Fruit fly (Drosophila melanogaster): ENCODE data around the gene Afti.
A peak's percentile ranks its signal among the peaks of the same experiment; 100 is the strongest.

The Afti gene

DNA sequence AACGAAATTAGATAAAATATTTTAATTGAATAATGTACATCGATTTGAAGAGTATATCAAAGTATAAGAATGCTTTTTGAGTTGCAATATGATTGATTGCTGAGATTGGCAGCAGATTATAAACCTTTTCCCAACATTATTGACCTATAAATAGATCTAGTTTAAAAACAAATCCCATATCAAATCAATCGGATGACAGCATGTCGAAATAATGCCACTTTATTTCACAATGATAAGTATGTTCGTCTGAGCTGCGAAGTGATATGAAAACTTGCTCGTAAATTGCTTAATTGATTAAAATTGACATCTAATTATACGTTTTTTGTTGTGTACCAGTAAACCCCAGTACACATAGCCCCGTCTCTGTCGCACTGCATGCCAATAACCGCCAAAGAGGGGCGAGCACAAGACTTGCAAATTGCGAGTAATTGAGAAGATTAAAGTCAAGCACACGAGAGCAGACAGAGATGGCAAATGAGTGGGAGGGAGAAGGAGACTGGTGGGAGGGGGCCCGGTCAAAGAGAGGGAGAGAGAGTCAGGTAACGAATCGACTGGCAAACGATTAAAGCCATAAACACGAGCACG lies 43.4 kb downstream of the Afti start (continued):
- peak; percentile 23 for TF ChIP-seq pho (GFP tag; optimal IDR thresholded peaks at IDR 0.05)
- TF ChIP-seq CG17568 (GFP tag; optimal IDR thresholded peaks at IDR 0.05) = peak; percentile 32
- no peak for TF ChIP-seq Kr (GFP tag; optimal IDR thresholded peaks at IDR 0.05)
- TF ChIP-seq CG1602 (GFP tag; optimal IDR thresholded peaks at IDR 0.05) = no peak
- no peak for TF ChIP-seq CG13287 (GFP tag; IDR thresholded peaks at IDR 0.05; ENCODE audit: partially characterized antibody)

DNA sequence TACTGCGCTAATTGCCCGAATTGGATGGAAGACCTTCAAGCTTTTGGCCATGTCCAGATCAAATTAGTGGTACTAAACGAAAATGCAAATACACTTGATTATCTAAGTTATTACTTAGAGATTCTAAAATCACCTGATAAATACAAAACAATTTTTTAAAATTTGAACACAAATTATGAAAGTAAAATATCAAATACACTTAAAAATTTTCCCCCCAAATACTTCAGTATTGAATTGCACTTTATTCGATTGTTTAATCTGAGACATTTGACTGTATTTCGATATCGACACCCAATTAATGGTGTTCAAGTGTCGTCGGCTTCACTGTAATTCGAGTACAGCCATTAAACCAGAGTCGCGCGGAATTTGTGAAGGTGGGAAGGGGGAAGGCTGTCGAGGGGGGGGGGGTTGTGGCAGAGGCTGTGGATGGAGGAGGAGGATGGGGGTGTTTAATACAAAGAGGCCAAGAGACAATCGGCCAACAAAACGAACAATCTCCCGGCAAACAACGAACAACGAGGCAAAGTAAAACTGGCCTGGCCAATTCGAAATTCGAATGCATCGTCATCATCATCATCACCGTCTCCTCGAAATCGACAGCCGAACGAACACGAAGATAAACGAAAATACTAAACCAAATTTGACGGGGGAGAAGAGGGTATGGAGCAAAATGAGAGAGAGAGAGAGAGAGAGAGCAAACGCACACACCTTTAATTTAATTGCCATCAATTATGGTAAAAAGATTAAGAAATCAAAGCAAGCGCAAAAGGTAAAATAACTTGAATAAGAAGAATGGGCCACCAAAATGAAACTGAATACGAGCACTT lies 44.1 kb downstream of the Afti start:
- TF ChIP-seq ash1 (GFP tag; optimal IDR thresholded peaks at IDR 0.05) (no peak), gsb (GFP tag; IDR thresholded peaks at IDR 0.05) (no peak), CG11504 (tag; optimal IDR thresholded peaks at IDR 0.05) (no peak), CG7271 (tag; optimal IDR thresholded peaks at IDR 0.05) (no peak), Camta (GFP tag; optimal IDR thresholded peaks at IDR 0.05) (no peak), CG34224 (GFP tag; IDR thresholded peaks at IDR 0.05; ENCODE audit: partially characterized antibody) (0 out of 3 replicates have a peak, but pooled peaks have one; percentile 12), Sox102F (GFP tag; optimal IDR thresholded peaks at IDR 0.05) (no peak), trem (tag; optimal IDR thresholded peaks at IDR 0.05) (no peak), al (GFP tag; IDR thresholded peaks at IDR 0.05) (no peak), CG10147 (GFP tag; optimal IDR thresholded peaks at IDR 0.05) (no peak), CG12104 (GFP tag; optimal IDR thresholded peaks at IDR 0.05) (no peak), hkb (optimal IDR thresholded peaks at IDR 0.05) (no peak), hkb (GFP tag; IDR thresholded peaks at IDR 0.05) (no peak), CG14050 (GFP tag; IDR thresholded peaks at IDR 0.05) (no peak), CG12219 (GFP tag; optimal IDR thresholded peaks at IDR 0.05) (no peak), Awh (GFP tag; IDR thresholded peaks at IDR 0.05) (0 out of 2 replicates have a peak, but pooled peaks have one; percentile 43), CG10462 (GFP tag; optimal IDR thresholded peaks at IDR 0.05) (no peak), oc (tag; optimal IDR thresholded peaks at IDR 0.05) (peak; percentile 51), CG10654 (GFP tag; optimal IDR thresholded peaks at IDR 0.05) (no peak), vfl (GFP tag; optimal IDR thresholded peaks at IDR 0.05) (no peak), Gug (GFP tag; IDR thresholded peaks at IDR 0.05) (no peak), CrebB (tag; optimal IDR thresholded peaks at IDR 0.05) (no peak), eyg (GFP tag; optimal IDR thresholded peaks at IDR 0.05) (no peak), CG1832 (GFP tag; optimal IDR thresholded peaks at IDR 0.05) (peak; percentile 77), CG13296 (GFP tag; optimal IDR thresholded peaks at IDR 0.05) (no peak), E2f2 (GFP tag; IDR thresholded peaks at IDR 0.05) (no peak), gro (GFP tag; optimal IDR thresholded peaks at IDR 0.05) (no peak), CG8478 (optimal IDR thresholded peaks at IDR 0.05) (no peak), CG6175 (GFP tag; IDR thresholded peaks at IDR 0.05) (0 out of 3 replicates have a peak, but pooled peaks have one; percentile 22), pum (GFP tag; optimal IDR thresholded peaks at IDR 0.05) (no peak), Dek (tag; optimal IDR thresholded peaks at IDR 0.05) (no peak), CG6854 (GFP tag; optimal IDR thresholded peaks at IDR 0.05) (no peak), CG3847 (GFP tag; IDR thresholded peaks at IDR 0.05) (no peak), sc (optimal IDR thresholded peaks at IDR 0.05) (no peak), sc (GFP tag; optimal IDR thresholded peaks at IDR 0.05) (no peak), grau (tag; optimal IDR thresholded peaks at IDR 0.05) (peak; percentile 54), Ets97D (GFP tag; optimal IDR thresholded peaks at IDR 0.05) (no peak), CG2712 (tag; optimal IDR thresholded peaks at IDR 0.05) (no peak), lov (optimal IDR thresholded peaks at IDR 0.05) (no peak), lov (GFP tag; IDR thresholded peaks at IDR 0.05) (no peak), NK7.1 (GFP tag; optimal IDR thresholded peaks at IDR 0.05) (no peak), CG30020 (tag; optimal IDR thresholded peaks at IDR 0.05) (no peak), NC2α (GFP tag; optimal IDR thresholded peaks at IDR 0.05) (no peak), corto (GFP tag; optimal IDR thresholded peaks at IDR 0.05) (no peak)

Measured in whole organism, embryonic.